Fruit fly (Drosophila melanogaster) whole organism, embryonic: ENCODE data around the gene CG7402.

Experiments used
- Adf1 ChIP-seq: fragments of 200-800 bp; sonication (Bioruptor generic); IDR thresholded peaks from 2 replicates; pipeline ENCODE4 v1.3.6; 2022; ENCODE audit warnings: missing biosample characterization, missing genetic modification characterization
- C15 ChIP-seq: fragments of 200-800 bp; sonication (Bioruptor generic); IDR thresholded peaks from 3 replicates; pipeline ENCODE4 v1.3.6; 2022; ENCODE audit warnings: missing biosample characterization, missing genetic modification characterization
- CG11504 ChIP-seq: fragments of 200-800 bp; sonication (Bioruptor generic); optimal IDR thresholded peaks from 3 replicates; lab custom pipeline; 2019; ENCODE audit warnings: missing biosample characterization, mild to moderate bottlenecking, missing genetic modification characterization, moderate library complexity
- CG11560 ChIP-seq: fragments of 200-800 bp; sonication (Bioruptor generic); IDR thresholded peaks from 3 replicates; pipeline ENCODE4 v1.3.6; 2022; ENCODE audit warnings: missing biosample characterization, missing genetic modification characterization
- CG13894 ChIP-seq: fragments of 200-800 bp; sonication (Bioruptor generic); optimal IDR thresholded peaks from 3 replicates; lab custom pipeline; 2018; ENCODE audit warnings: missing biosample characterization, mild to moderate bottlenecking, missing genetic modification characterization, moderate library complexity
- CG14441 ChIP-seq: fragments of 200-800 bp; sonication (Bioruptor generic); IDR thresholded peaks from 2 replicates; pipeline ENCODE4 v1.3.6; 2022; ENCODE audit warnings: missing biosample characterization, missing genetic modification characterization
- CG1647 ChIP-seq: fragments of 200-800 bp; sonication (Bioruptor generic); optimal IDR thresholded peaks from 3 replicates; lab custom pipeline; 2016; ENCODE audit warnings: missing biosample characterization, missing genetic modification characterization
- CG18599 ChIP-seq: fragments of 200-800 bp; sonication (Bioruptor generic); optimal IDR thresholded peaks from 3 replicates; lab custom pipeline; 2017; ENCODE audit warnings: missing biosample characterization, missing genetic modification characterization, mild to moderate bottlenecking, moderate library complexity, missing genetic modification reagents
- CG2129 ChIP-seq: fragments of 200-800 bp; sonication (Bioruptor generic); IDR thresholded peaks from 2 replicates; pipeline ENCODE4 v1.3.6; 2022; ENCODE audit warnings: missing biosample characterization, missing genetic modification characterization; ENCODE audit not compliant: partially characterized antibody
- CG2678 ChIP-seq: fragments of 200-800 bp; sonication (Bioruptor generic); optimal IDR thresholded peaks from 3 replicates; lab custom pipeline; 2019; ENCODE audit warnings: missing biosample characterization, mild to moderate bottlenecking, missing genetic modification characterization, moderate library complexity
- CG30403 ChIP-seq: fragments of 200-800 bp; sonication (Bioruptor generic); optimal IDR thresholded peaks from 3 replicates; lab custom pipeline; 2016; ENCODE audit warnings: missing biosample characterization, missing genetic modification characterization
- CG31224 ChIP-seq: fragments of 200-800 bp; sonication (Bioruptor generic); IDR thresholded peaks from 2 replicates; pipeline ENCODE4 v1.3.6; 2022; ENCODE audit warnings: missing biosample characterization, missing genetic modification characterization
- CG31365 ChIP-seq: fragments of 200-800 bp; sonication (Bioruptor generic); optimal IDR thresholded peaks from 2 replicates; lab custom pipeline; 2018; ENCODE audit warnings: missing biosample characterization, mild to moderate bottlenecking, missing genetic modification characterization
- CG3163 ChIP-seq: fragments of 200-800 bp; sonication (Bioruptor generic); optimal IDR thresholded peaks from 3 replicates; lab custom pipeline; 2016; ENCODE audit warnings: missing biosample characterization, missing genetic modification characterization
- CG4424 ChIP-seq: fragments of 200-800 bp; sonication (Bioruptor generic); optimal IDR thresholded peaks from 3 replicates; lab custom pipeline; 2016; ENCODE audit warnings: missing biosample characterization, missing genetic modification characterization
- CG4730 ChIP-seq: fragments of 200-800 bp; sonication (Bioruptor generic); IDR thresholded peaks from 2 replicates; pipeline ENCODE4 v1.3.6; 2022; ENCODE audit warnings: missing biosample characterization, missing genetic modification characterization
- CG7556 ChIP-seq: fragments of 200-800 bp; sonication (Bioruptor generic); optimal IDR thresholded peaks from 2 replicates; lab custom pipeline; 2017; ENCODE audit warnings: missing biosample characterization, mild to moderate bottlenecking, missing genetic modification characterization
- CG8281 ChIP-seq: fragments of 200-800 bp; sonication (Bioruptor generic); optimal IDR thresholded peaks from 2 replicates; lab custom pipeline; 2018; ENCODE audit warnings: missing biosample characterization, mild to moderate bottlenecking, missing genetic modification characterization, moderate library complexity
- CG9932 ChIP-seq: fragments of 200-800 bp; sonication (Bioruptor generic); IDR thresholded peaks from 2 replicates; pipeline ENCODE4 v1.3.6; 2022; ENCODE audit warnings: missing biosample characterization, missing genetic modification characterization
- Dfd ChIP-seq, 2 experiments: fragments of >200 bp; optimal IDR thresholded peaks; 2 replicates each; lab custom pipeline; 2017; ENCODE audit warnings: missing biosample characterization in 2 of 2, missing genetic modification characterization in 2 of 2
- E2f1 ChIP-seq: fragments of 200-800 bp; sonication (Bioruptor generic); IDR thresholded peaks from 2 replicates; pipeline ENCODE4 v1.3.6; 2022; ENCODE audit warnings: missing biosample characterization, missing genetic modification characterization
- Ets65A ChIP-seq: fragments of 200-800 bp; sonication (Bioruptor generic); peaks from one replicate; lab custom pipeline; 2016; ENCODE audit warnings: missing biosample characterization, missing genetic modification characterization
- Hey ChIP-seq: fragments of 200-800 bp; sonication (Bioruptor generic); optimal IDR thresholded peaks from 3 replicates; lab custom pipeline; 2018; ENCODE audit warnings: missing biosample characterization, mild to moderate bottlenecking, missing genetic modification characterization
- Mes4 ChIP-seq: fragments of 200-800 bp; sonication (Bioruptor generic); optimal IDR thresholded peaks from 2 replicates; lab custom pipeline; 2016; ENCODE audit warnings: missing biosample characterization, missing genetic modification characterization
- Nf-YC ChIP-seq: fragments of 200-800 bp; optimal IDR thresholded peaks from 3 replicates; lab custom pipeline; 2019; ENCODE audit warnings: missing biosample characterization, mild to moderate bottlenecking, missing genetic modification characterization, moderate library complexity
- Opbp ChIP-seq: fragments of 200-800 bp; sonication (Bioruptor generic); IDR thresholded peaks from 3 replicates; pipeline ENCODE4 v1.3.6; 2022; ENCODE audit warnings: missing biosample characterization, missing genetic modification characterization; ENCODE audit not compliant: partially characterized antibody
- Pdp1 ChIP-seq, 2 experiments: fragments of 200-800 bp; sonication (Bioruptor generic); optimal IDR thresholded peaks; 3 replicates each; lab custom pipeline; 2016; ENCODE audit warnings: missing biosample characterization in 2 of 2, missing genetic modification characterization in 2 of 2, mild to moderate bottlenecking in 1 of 2, moderate library complexity in 1 of 2
- Spps ChIP-seq: fragments of 200-800 bp; sonication (Bioruptor generic); optimal IDR thresholded peaks from 2 replicates; lab custom pipeline; 2018; ENCODE audit warnings: missing biosample characterization, mild to moderate bottlenecking, missing genetic modification characterization
- Stat92E ChIP-seq, 3 experiments: fragments of >200 bp in 2 of 3; fragments of 200-800 bp in 1 of 3; sonication (Bioruptor generic) in 1 of 3; optimal IDR thresholded peaks; 2 replicates each; lab custom pipeline; 2017 to 2019; ENCODE audit warnings: missing biosample characterization in 3 of 3, missing genetic modification characterization in 3 of 3, mild to moderate bottlenecking in 1 of 3, moderate library complexity in 1 of 3
- Vsx1 ChIP-seq: fragments of 200-800 bp; sonication (Bioruptor generic); optimal IDR thresholded peaks from 2 replicates; lab custom pipeline; 2017; ENCODE audit warnings: missing biosample characterization, mild to moderate bottlenecking, missing genetic modification characterization, missing genetic modification reagents
- abd-A ChIP-seq: fragments of 200-800 bp; sonication (Bioruptor generic); optimal IDR thresholded peaks from 3 replicates; lab custom pipeline; 2019; ENCODE audit warnings: missing biosample characterization, mild to moderate bottlenecking, missing genetic modification characterization, moderate library complexity
- ac ChIP-seq: fragments of 200-800 bp; sonication (Bioruptor generic); optimal IDR thresholded peaks from 3 replicates; lab custom pipeline; 2017; ENCODE audit warnings: missing biosample characterization, mild to moderate bottlenecking, missing genetic modification characterization
- cg ChIP-seq: fragments of 200-800 bp; sonication (Bioruptor generic); optimal IDR thresholded peaks from 3 replicates; lab custom pipeline; 2019; ENCODE audit warnings: missing biosample characterization, mild to moderate bottlenecking, missing genetic modification characterization, moderate library complexity
- chinmo ChIP-seq: fragments of 200-800 bp; sonication (Bioruptor generic); IDR thresholded peaks from 4 replicates; pipeline ENCODE4 v1.3.6; 2022; ENCODE audit warnings: missing biosample characterization, missing genetic modification characterization; ENCODE audit not compliant: partially characterized antibody
- crol ChIP-seq: fragments of 200-800 bp; sonication (Bioruptor generic); IDR thresholded peaks from 2 replicates; pipeline ENCODE4 v1.3.6; 2022; ENCODE audit warnings: missing biosample characterization, missing genetic modification characterization
- ftz-f1 ChIP-seq: fragments of 200-800 bp; sonication (Bioruptor generic); optimal IDR thresholded peaks from 2 replicates; lab custom pipeline; 2016; ENCODE audit warnings: missing biosample characterization, missing genetic modification characterization
- gem ChIP-seq: fragments of 200-800 bp; sonication (Bioruptor generic); optimal IDR thresholded peaks from 2 replicates; lab custom pipeline; 2019; ENCODE audit warnings: missing biosample characterization, mild to moderate bottlenecking, missing genetic modification characterization, moderate library complexity
- gsb-n ChIP-seq: fragments of 200-800 bp; sonication (Bioruptor generic); optimal IDR thresholded peaks from 3 replicates; lab custom pipeline; 2018; ENCODE audit warnings: missing biosample characterization, mild to moderate bottlenecking, missing genetic modification characterization
- lab ChIP-seq: fragments of 200-800 bp; sonication (Bioruptor generic); optimal IDR thresholded peaks from 3 replicates; lab custom pipeline; 2017; ENCODE audit warnings: missing biosample characterization, missing genetic modification characterization, mild to moderate bottlenecking, moderate library complexity, missing genetic modification reagents
- sd ChIP-seq: fragments of 200-800 bp; sonication (Bioruptor generic); optimal IDR thresholded peaks from 3 replicates; lab custom pipeline; 2018; ENCODE audit warnings: missing biosample characterization, mild to moderate bottlenecking, missing genetic modification characterization, moderate library complexity
- sens ChIP-seq: fragments of 200-800 bp; sonication (Bioruptor generic); peaks from one replicate; lab custom pipeline; 2016; ENCODE audit warnings: missing biosample characterization, missing genetic modification characterization
- sens-2 ChIP-seq: fragments of 200-800 bp; sonication (Bioruptor generic); IDR thresholded peaks from 2 replicates; pipeline ENCODE4 v1.3.6; 2022; ENCODE audit warnings: missing biosample characterization, missing genetic modification characterization
- slp2 ChIP-seq: fragments of 200-800 bp; sonication (Bioruptor generic); optimal IDR thresholded peaks from 2 replicates; lab custom pipeline; 2016; ENCODE audit warnings: missing biosample characterization, missing genetic modification characterization
- sob ChIP-seq: fragments of 200-800 bp; sonication (Bioruptor generic); IDR thresholded peaks from 2 replicates; pipeline ENCODE4 v1.3.6; 2022; ENCODE audit warnings: missing biosample characterization, missing genetic modification characterization

CG7402 gene

dm6 chr3L:17929697-17930581, 42.4 kb downstream of the CG7402 start (continued):
- TF ChIP-seq CG11560 (tag; lab: Robert Waterston, UW) (no peak), CG3163 (peak; percentile 47), CG2678 (tag; lab: Kevin White, UChicago) (no peak), CG30403 (GFP tag; lab: Kevin White, UChicago) (no peak), gsb-n (tag; lab: Kevin White, UChicago) (no peak), crol (GFP tag; lab: Robert Waterston, UW) (peak; percentile 16; the same call in 1 of the 2 replicates), gem (tag; lab: Kevin White, UChicago) (no peak), CG2129 (GFP tag; lab: Robert Waterston, UW) (no peak), Adf1 (peak; percentile 36; the same call in 1 of the 2 replicates), Vsx1 (no peak), Nf-YC (tag; lab: Kevin White, UChicago) (peak; percentile 24), chinmo (GFP tag; lab: Robert Waterston, UW) (0 out of 4 replicates have a peak, but pooled peaks have one; percentile 36), Ets65A (GFP tag; lab: Kevin White, UChicago) (peak; percentile 53), CG1647 (GFP tag; lab: Kevin White, UChicago) (no peak), cg (GFP tag; lab: Kevin White, UChicago) (peak; percentile 3)
- TF ChIP-seq, all 482 proteins: peak for 23

- TF ChIP-seq ac (GFP tag; lab: Kevin White, UChicago): no peak
- no peak for TF ChIP-seq sens-2
- TF ChIP-seq Spps: no peak
- peak; percentile 70 for TF ChIP-seq abd-A (tag; lab: Kevin White, UChicago)
- TF ChIP-seq lab (GFP tag; lab: Kevin White, UChicago): peak; percentile 0
- peak; percentile 89 for TF ChIP-seq CG31224 (GFP tag; lab: Robert Waterston, UW)
- TF ChIP-seq Dfd (GFP tag; optimal IDR thresholded peaks at IDR 0.05; lab: Kevin White, UChicago): no peak
- TF ChIP-seq Ets65A (GFP tag; lab: Kevin White, UChicago): peak; percentile 40
- no peak for TF ChIP-seq slp2
- TF ChIP-seq CG7556 (GFP tag; lab: Kevin White, UChicago): no peak
- TF ChIP-seq CG4730 (GFP tag; lab: Robert Waterston, UW): no peak
- TF ChIP-seq CG11504 (tag; lab: Kevin White, UChicago): no peak
- TF ChIP-seq CG14441 (GFP tag; lab: Robert Waterston, UW): no peak
- no peak for TF ChIP-seq CG31365 (tag; lab: Kevin White, UChicago)
- peak; percentile 50 for TF ChIP-seq ftz-f1 (GFP tag; lab: Kevin White, UChicago)
- TF ChIP-seq CG9932 (GFP tag; lab: Robert Waterston, UW): no peak
- no peak for TF ChIP-seq Mes4 (GFP tag; lab: Kevin White, UChicago)
- TF ChIP-seq Hey (tag; lab: Kevin White, UChicago): peak; percentile 29
- TF ChIP-seq sd (tag; lab: Kevin White, UChicago): no peak
- peak; percentile 72 for TF ChIP-seq CG13894 (tag; lab: Kevin White, UChicago)
- TF ChIP-seq CG8281 (tag; lab: Kevin White, UChicago): no peak
- TF ChIP-seq CG18599 (GFP tag; lab: Kevin White, UChicago): peak; percentile 48
- TF ChIP-seq Stat92E (GFP tag; optimal IDR thresholded peaks at IDR 0.05; lab: Kevin White, UChicago): no peak
- TF ChIP-seq Opbp: 0 out of 3 replicates have a peak, but pooled peaks have one; percentile 18
- peak; percentile 37 for TF ChIP-seq sens
- no peak for TF ChIP-seq CG4424 (GFP tag; lab: Kevin White, UChicago)
- no peak for TF ChIP-seq C15 (GFP tag; lab: Robert Waterston, UW)
- TF ChIP-seq Pdp1 (GFP tag; optimal IDR thresholded peaks at IDR 0.05; lab: Kevin White, UChicago): peak in 1 of 2 experiments; percentile 73
- TF ChIP-seq sob (GFP tag; lab: Robert Waterston, UW): no peak
- no peak for TF ChIP-seq E2f1 (GFP tag; lab: Robert Waterston, UW)
- TF ChIP-seq, all 482 proteins: peak for 11
These were observed 44.4 kb downstream of the CG7402 start for dm6 chr3L:17931887-17932286.
